Worm (Caenorhabditis elegans) whole organism, midembryonic: ENCODE measurements around the gene F28F9.3.

ENCODE experiments used
- flt-1 ChIP-seq: fragments of 200-800 bp; sonication (Bioruptor generic); IDR thresholded peaks from 2 replicates; pipeline ENCODE4 v1.3.6; 2022; ENCODE audit warnings: missing genetic modification characterization, missing compliant biosample characterization
- ref-1 ChIP-seq: fragments of 200-800 bp; sonication (Bioruptor generic); conservative IDR thresholded peaks from 2 replicates; pipeline ENCODE4 v1.3.6; 2022; ENCODE audit warnings: missing genetic modification reagents, missing genetic modification characterization, missing compliant biosample characterization
- tab-1 ChIP-seq: fragments of 200-800 bp; sonication (Bioruptor generic); IDR thresholded peaks from 2 replicates; pipeline ENCODE4 v1.3.6; 2022; ENCODE audit warnings: missing genetic modification characterization, missing compliant biosample characterization

DNA sequence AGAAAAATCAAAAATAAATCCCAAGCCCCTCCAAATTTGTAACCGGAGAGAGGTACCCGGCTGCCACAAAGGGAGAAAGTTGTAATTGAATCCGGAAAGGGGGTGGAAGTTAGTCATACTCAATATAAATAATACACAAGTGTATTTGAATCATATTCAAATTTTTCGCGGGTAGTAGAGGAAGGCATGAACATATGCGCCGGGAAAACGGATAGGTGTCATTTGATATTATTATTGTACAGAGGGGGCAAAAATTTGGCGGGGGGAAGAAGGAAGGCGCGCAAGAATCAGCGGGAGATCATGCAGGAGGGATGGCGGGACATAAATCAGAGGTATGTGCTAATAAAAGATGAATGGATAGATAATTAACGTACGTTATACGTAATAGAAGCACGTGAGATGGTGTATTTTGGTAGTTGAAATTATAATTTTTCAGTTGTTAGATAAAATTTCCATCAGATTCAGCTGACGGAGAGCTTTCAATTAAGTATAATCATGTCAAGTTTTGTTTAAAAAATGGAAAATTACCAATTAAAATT, at the start of gene F28F9.3:
- no peak for TF ChIP-seq flt-1
- TF ChIP-seq tab-1 (GFP tag; lab: Robert Waterston, UW) = no peak
- no peak for TF ChIP-seq ref-1 (GFP tag; lab: Robert Waterston, UW)
